Fruit fly (Drosophila melanogaster): ENCODE results near the gene CG12099.

CG12099 gene

DNA sequence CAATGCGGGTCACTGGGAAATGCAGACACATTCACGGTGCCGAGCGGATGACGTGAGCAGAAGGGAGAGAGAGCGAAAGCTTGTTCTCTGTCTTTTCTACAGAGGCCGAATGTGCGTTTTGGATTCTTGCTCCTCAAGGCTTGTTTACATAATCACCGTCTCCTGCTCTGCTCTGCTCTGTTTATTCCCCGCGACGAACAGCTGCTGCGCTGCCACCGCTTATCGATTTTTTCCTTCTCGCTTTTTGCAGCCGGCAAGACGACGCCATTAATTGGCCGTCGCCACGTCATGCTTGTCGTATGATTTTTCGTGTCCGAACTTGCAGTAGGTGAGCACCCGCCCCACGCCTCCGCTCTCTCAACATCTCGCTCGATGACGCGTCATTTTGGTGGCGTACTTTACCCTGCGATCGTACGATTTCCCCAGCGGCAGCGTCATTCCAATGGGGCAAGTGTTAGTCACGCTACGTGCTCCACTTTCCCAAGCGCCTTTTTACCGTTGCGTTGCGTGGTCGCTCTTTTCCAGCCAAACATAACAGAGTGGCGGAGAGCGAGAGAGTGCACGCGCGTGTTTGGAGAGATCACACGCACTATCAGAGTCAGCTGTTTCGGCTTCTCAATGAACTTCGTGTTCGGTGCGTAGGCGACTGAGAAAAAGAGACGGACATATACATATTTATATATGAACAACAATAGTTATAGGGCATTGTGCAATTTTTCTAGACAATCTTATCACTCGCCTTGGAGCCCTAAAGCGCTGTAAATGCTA lies 11.8 kb downstream of the CG12099 start (continued):
- peak in 1 of 2 experiments; percentile 93 for TF ChIP-seq Pdp1 (GFP tag; optimal IDR thresholded peaks at IDR 0.05)
- peak; percentile 83 for TF ChIP-seq Deaf1 (tag; optimal IDR thresholded peaks at IDR 0.05)
- TF ChIP-seq Ets97D (GFP tag; optimal IDR thresholded peaks at IDR 0.05), result no peak
- TF ChIP-seq pfk (GFP tag; optimal IDR thresholded peaks at IDR 0.05), result peak; percentile 27
- TF ChIP-seq seq (GFP tag; IDR thresholded peaks at IDR 0.05), result peak; percentile 21; the same call in 1 of the 2 replicates
- TF ChIP-seq CG6254 (GFP tag; optimal IDR thresholded peaks at IDR 0.05), result peak; percentile 15
- TF ChIP-seq CG42726 (GFP tag; IDR thresholded peaks at IDR 0.05; ENCODE audit: partially characterized antibody), result no peak
- TF ChIP-seq gsb (GFP tag; IDR thresholded peaks at IDR 0.05), result no peak
- TF ChIP-seq Adf1 (GFP tag; IDR thresholded peaks at IDR 0.05), result peak; percentile 63
- TF ChIP-seq cato (GFP tag; optimal IDR thresholded peaks at IDR 0.05; ENCODE audit: borderline replicate concordance), result no peak
- TF ChIP-seq CG10321 (GFP tag; IDR thresholded peaks at IDR 0.05), result peak; percentile 86
- peak; percentile 24; the same call in 1 of the 4 replicates for TF ChIP-seq Dll (GFP tag; IDR thresholded peaks at IDR 0.05; ENCODE audit: partially characterized antibody)
- TF ChIP-seq CG34422 (GFP tag; IDR thresholded peaks at IDR 0.05), result peak; percentile 12; the same call in 1 of the 3 replicates
- 0 out of 2 replicates have a peak, but pooled peaks have one; percentile 21 for TF ChIP-seq vvl (GFP tag; IDR thresholded peaks at IDR 0.05)
- TF ChIP-seq ara (GFP tag; IDR thresholded peaks at IDR 0.05), result peak; percentile 36; the same call in 1 of the 2 replicates
- peak; percentile 19; the same call in 1 of the 2 replicates for TF ChIP-seq ttk (GFP tag; IDR thresholded peaks at IDR 0.05)
- TF ChIP-seq CG6791 (GFP tag; IDR thresholded peaks at IDR 0.05; ENCODE audit: partially characterized antibody), result 0 out of 3 replicates have a peak, but pooled peaks have one; percentile 14
- peak in 1 of 3 experiments; percentile 22 for TF ChIP-seq Stat92E (GFP tag; optimal IDR thresholded peaks at IDR 0.05)
- no peak for TF ChIP-seq CG14965 (GFP tag; optimal IDR thresholded peaks at IDR 0.05; ENCODE audit: borderline replicate concordance)
- peak; percentile 79 for TF ChIP-seq pros (GFP tag; optimal IDR thresholded peaks at IDR 0.05)
- peak; percentile 24 for TF ChIP-seq CG18262 (tag; optimal IDR thresholded peaks at IDR 0.05)
- peak; percentile 6 for TF ChIP-seq sd (tag; optimal IDR thresholded peaks at IDR 0.05)
- TF ChIP-seq Fer1 (GFP tag; optimal IDR thresholded peaks at IDR 0.05), result no peak
- no peak for TF ChIP-seq dysf (GFP tag; IDR thresholded peaks at IDR 0.05)
- TF ChIP-seq CG10462 (GFP tag; optimal IDR thresholded peaks at IDR 0.05), result peak; percentile 18
- TF ChIP-seq MTF-1 (GFP tag; optimal IDR thresholded peaks at IDR 0.05; ENCODE audit: borderline replicate concordance), result peak; percentile 7
- TF ChIP-seq Ssrp (tag; optimal IDR thresholded peaks at IDR 0.05), result no peak
- TF ChIP-seq CG10979 (tag; optimal IDR thresholded peaks at IDR 0.05), result peak; percentile 19
- TF ChIP-seq sug (tag; optimal IDR thresholded peaks at IDR 0.05), result peak; percentile 5
- peak; percentile 11 for TF ChIP-seq CG1832 (GFP tag; optimal IDR thresholded peaks at IDR 0.05)
- peak; percentile 27 for TF ChIP-seq CG13424 (tag; optimal IDR thresholded peaks at IDR 0.05)
- peak in 1 of 2 experiments; percentile 78 for TF ChIP-seq crp (GFP tag; optimal IDR thresholded peaks at IDR 0.05)
- peak; percentile 12 for TF ChIP-seq lbe (GFP tag; optimal IDR thresholded peaks at IDR 0.05)
- peak; percentile 84; the same call in 2 of the 3 replicates for TF ChIP-seq CG6175 (GFP tag; IDR thresholded peaks at IDR 0.05)
- TF ChIP-seq Xbp1 (GFP tag; optimal IDR thresholded peaks at IDR 0.05), result peak; percentile 80
- TF ChIP-seq CG15011 (GFP tag; optimal IDR thresholded peaks at IDR 0.05), result no peak
- TF ChIP-seq D (optimal IDR thresholded peaks at IDR 0.05), result peak; percentile 58
- no peak for TF ChIP-seq D (GFP tag; optimal IDR thresholded peaks at IDR 0.05)
- TF ChIP-seq CG14050 (GFP tag; IDR thresholded peaks at IDR 0.05), result no peak
- TF ChIP-seq HmgZ (tag; optimal IDR thresholded peaks at IDR 0.05), result peak; percentile 3
- TF ChIP-seq kay (GFP tag; optimal IDR thresholded peaks at IDR 0.05), result peak; percentile 45
- TF ChIP-seq row (GFP tag; IDR thresholded peaks at IDR 0.05), result 0 out of 3 replicates have a peak, but pooled peaks have one; percentile 15
- no peak for TF ChIP-seq Dek (tag; optimal IDR thresholded peaks at IDR 0.05)
- TF ChIP-seq chinmo (GFP tag; IDR thresholded peaks at IDR 0.05; ENCODE audit: partially characterized antibody), result 0 out of 4 replicates have a peak, but pooled peaks have one; percentile 78
- TF ChIP-seq CG14014 (GFP tag; IDR thresholded peaks at IDR 0.05), result 0 out of 2 replicates have a peak, but pooled peaks have one; percentile 5
- TF ChIP-seq MESR4 (GFP tag; optimal IDR thresholded peaks at IDR 0.05), result peak; percentile 15
- peak; percentile 29 for TF ChIP-seq CTCF (GFP tag; optimal IDR thresholded peaks at IDR 0.05)
